Worm (Caenorhabditis elegans) whole organism, midembryonic: ENCODE measurements around the gene spcs-3.

ENCODE experiments used
- cog-1 ChIP-seq: sonication (generic microtip); optimal IDR thresholded peaks from 2 replicates; lab custom pipeline; 2016; ENCODE audit warnings: missing genetic modification characterization, missing compliant biosample characterization
- flt-1 ChIP-seq: fragments of 200-800 bp; sonication (Bioruptor generic); IDR thresholded peaks from 2 replicates; pipeline ENCODE4 v1.3.6; 2022; ENCODE audit warnings: missing genetic modification characterization, missing compliant biosample characterization
- klf-2 ChIP-seq: fragments of 200-800 bp; sonication (Bioruptor generic); conservative IDR thresholded peaks from 2 replicates; pipeline ENCODE4 v1.3.6; 2022; ENCODE audit warnings: missing genetic modification reagents, missing genetic modification characterization, missing compliant biosample characterization
- med-1 ChIP-seq: sonication (generic microtip); optimal IDR thresholded peaks from 2 replicates; lab custom pipeline; 2017; ENCODE audit warnings: missing genetic modification characterization, mild to moderate bottlenecking, missing compliant biosample characterization, antibody characterized with exemption, missing genetic modification reagents; ENCODE audit not compliant: insufficient read depth
- ref-1 ChIP-seq: fragments of 200-800 bp; sonication (Bioruptor generic); conservative IDR thresholded peaks from 2 replicates; pipeline ENCODE4 v1.3.6; 2022; ENCODE audit warnings: missing genetic modification reagents, missing genetic modification characterization, missing compliant biosample characterization
- tab-1 ChIP-seq: fragments of 200-800 bp; sonication (Bioruptor generic); IDR thresholded peaks from 2 replicates; pipeline ENCODE4 v1.3.6; 2022; ENCODE audit warnings: missing genetic modification characterization, missing compliant biosample characterization
- ztf-29 ChIP-seq: fragments of 200-800 bp; sonication (Bioruptor generic); IDR thresholded peaks from 2 replicates; pipeline ENCODE4 v1.3.6; 2022; ENCODE audit warnings: missing genetic modification reagents, missing genetic modification characterization, missing compliant biosample characterization

DNA sequence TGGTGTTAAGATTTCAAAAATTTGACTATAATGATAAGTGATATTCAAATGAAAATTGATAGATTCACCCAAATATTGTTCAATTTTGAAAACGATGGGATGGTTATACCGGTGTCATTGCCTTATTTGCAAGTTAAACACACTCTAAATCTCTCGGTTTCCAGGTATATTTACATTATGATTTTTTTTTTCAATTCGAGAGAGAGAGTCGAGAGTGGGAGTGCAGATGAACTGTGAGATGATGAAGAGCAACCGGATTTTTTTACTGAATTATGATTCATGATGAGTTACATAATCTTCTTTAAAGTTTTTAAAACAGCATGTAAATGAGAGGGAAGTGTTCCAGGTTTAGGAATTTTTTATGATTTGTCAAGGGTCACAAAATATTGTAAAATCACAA lies 11.3 kb upstream of the spcs-3 start, which contains the start of gene F44B9.10:
- TF ChIP-seq cog-1 (tag; lab: Kevin White, UChicago) (no peak), med-1 (GFP tag; lab: Kevin White, UChicago) (no peak), flt-1 (GFP tag; lab: Robert Waterston, UW) (no peak), tab-1 (GFP tag; lab: Robert Waterston, UW) (no peak), ref-1 (GFP tag; lab: Robert Waterston, UW) (no peak), klf-2 (GFP tag; lab: Robert Waterston, UW) (no peak), ztf-29 (GFP tag; lab: Robert Waterston, UW) (no peak)
